Worm (Caenorhabditis elegans) whole organism, L1 larva: ENCODE data around the gene B0035.21.
A peak's percentile ranks its signal among the peaks of the same experiment; 100 is the strongest.

Experiments used
- C04F5.9 ChIP-seq: sonication (generic microtip); optimal IDR thresholded peaks from 2 replicates; lab custom pipeline; 2016; ENCODE audit warnings: missing genetic modification characterization, missing compliant biosample characterization
- C34B4.2 ChIP-seq: sonication (generic microtip); optimal IDR thresholded peaks from 2 replicates; lab custom pipeline; 2017; ENCODE audit warnings: mild to moderate bottlenecking, missing genetic modification characterization, missing compliant biosample characterization
- F16B12.6 ChIP-seq: fragments of 150-350 bp; optimal IDR thresholded peaks from 2 replicates; lab custom pipeline; 2014; ENCODE audit warnings: missing biosample characterization, missing genetic modification characterization
- aha-1 ChIP-seq: fragments of 150-350 bp; optimal IDR thresholded peaks from 2 replicates; lab custom pipeline; 2014; ENCODE audit warnings: missing biosample characterization, missing genetic modification characterization
- aly-2 ChIP-seq: fragments of 150-350 bp; optimal IDR thresholded peaks from 2 replicates; lab custom pipeline; 2014; ENCODE audit warnings: missing biosample characterization, missing genetic modification characterization
- blmp-1 ChIP-seq: fragments of 150-350 bp; optimal IDR thresholded peaks from 2 replicates; lab custom pipeline; 2014; ENCODE audit warnings: missing biosample characterization, missing genetic modification characterization
- ceh-82 ChIP-seq, 3 experiments: fragments of 150-350 bp in 1 of 3; sonication (generic microtip) in 2 of 3; optimal IDR thresholded peaks; 2 replicates each; lab custom pipeline; 2014 to 2017; ENCODE audit warnings: missing biosample characterization in 3 of 3, missing genetic modification characterization in 3 of 3
- ceh-88 ChIP-seq: fragments of 200-800 bp; sonication (Bioruptor generic); IDR thresholded peaks from 2 replicates; pipeline ENCODE4 v1.3.6; 2022; ENCODE audit warnings: missing genetic modification characterization, missing compliant biosample characterization
- dpl-1 ChIP-seq, 3 experiments: fragments of 150-350 bp in 2 of 3; sonication (generic microtip) in 1 of 3; optimal IDR thresholded peaks; 2 replicates each; lab custom pipeline; 2014 to 2017; ENCODE audit warnings: missing biosample characterization in 3 of 3, missing genetic modification characterization in 3 of 3, missing genetic modification reagents in 3 of 3
- dsc-1 ChIP-seq: sonication (generic microtip); optimal IDR thresholded peaks from 2 replicates; lab custom pipeline; 2016; ENCODE audit warnings: mild to moderate bottlenecking, missing genetic modification characterization, missing compliant biosample characterization
- efl-1 ChIP-seq, 4 experiments: fragments of 150-350 bp; optimal IDR thresholded peaks in 3 of 4; peaks in 1 of 4; 1 replicate in 1 of 4; 2 replicates in 3 of 4; lab custom pipeline; 2014; ENCODE audit warnings: missing biosample characterization in 2 of 4, missing genetic modification characterization in 2 of 4, missing genetic modification reagents in 2 of 4
- efl-3 ChIP-seq: fragments of 200-800 bp; sonication (Bioruptor generic); optimal IDR thresholded peaks from 2 replicates; lab custom pipeline; 2018; ENCODE audit warnings: mild to moderate bottlenecking, missing genetic modification characterization, missing compliant biosample characterization
- fkh-10 ChIP-seq: sonication (generic microtip); optimal IDR thresholded peaks from 2 replicates; lab custom pipeline; 2017; ENCODE audit warnings: missing biosample characterization, missing genetic modification reagents, missing genetic modification characterization
- fkh-8 ChIP-seq: sonication (generic microtip); optimal IDR thresholded peaks from 2 replicates; lab custom pipeline; 2016; ENCODE audit warnings: mild to moderate bottlenecking, missing genetic modification characterization, missing compliant biosample characterization
- fos-1 ChIP-seq: fragments of 150-350 bp; optimal IDR thresholded peaks from 2 replicates; lab custom pipeline; 2014; ENCODE audit warnings: missing biosample characterization, missing genetic modification characterization
- lin-13 ChIP-seq: fragments of 150-350 bp; optimal IDR thresholded peaks from 2 replicates; lab custom pipeline; 2014; ENCODE audit warnings: missing biosample characterization, missing genetic modification reagents, missing genetic modification characterization
- lin-14 ChIP-seq: fragments of 200-800 bp; sonication (Bioruptor generic); optimal IDR thresholded peaks from 2 replicates; lab custom pipeline; 2018; ENCODE audit warnings: mild to moderate bottlenecking, missing genetic modification characterization, moderate library complexity, missing compliant biosample characterization
- lin-39 ChIP-seq: fragments of 150-350 bp; optimal IDR thresholded peaks from 2 replicates; lab custom pipeline; 2014; ENCODE audit warnings: missing biosample characterization, missing genetic modification reagents, missing genetic modification characterization
- lsy-2 ChIP-seq, 2 experiments: fragments of 150-350 bp; optimal IDR thresholded peaks; 2 replicates each; lab custom pipeline; 2014; ENCODE audit warnings: missing biosample characterization in 2 of 2, missing genetic modification characterization in 2 of 2
- nhr-12 ChIP-seq: sonication (generic microtip); optimal IDR thresholded peaks from 2 replicates; lab custom pipeline; 2017; ENCODE audit warnings: missing biosample characterization, missing genetic modification characterization
- nhr-19 ChIP-seq: fragments of 200-800 bp; sonication (Bioruptor generic); conservative IDR thresholded peaks from 2 replicates; pipeline ENCODE4 v1.3.6; 2022; ENCODE audit warnings: missing genetic modification characterization, missing compliant biosample characterization
- nhr-20 ChIP-seq: sonication (generic microtip); optimal IDR thresholded peaks from 2 replicates; lab custom pipeline; 2016; ENCODE audit warnings: mild to moderate bottlenecking, missing genetic modification characterization, missing compliant biosample characterization
- nhr-237 ChIP-seq: fragments of 150-350 bp; optimal IDR thresholded peaks from 2 replicates; lab custom pipeline; 2014; ENCODE audit warnings: missing biosample characterization, missing genetic modification characterization
- nhr-47 ChIP-seq: sonication (generic microtip); optimal IDR thresholded peaks from 2 replicates; lab custom pipeline; 2016; ENCODE audit warnings: mild to moderate bottlenecking, missing genetic modification characterization, moderate library complexity, missing compliant biosample characterization
- nhr-71 ChIP-seq: sonication (generic microtip); optimal IDR thresholded peaks from 2 replicates; lab custom pipeline; 2016; ENCODE audit warnings: mild to moderate bottlenecking, missing genetic modification characterization, moderate library complexity, missing compliant biosample characterization
- nhr-84 ChIP-seq: sonication (generic microtip); optimal IDR thresholded peaks from 2 replicates; lab custom pipeline; 2017; ENCODE audit warnings: missing biosample characterization, missing genetic modification characterization
- nhr-85 ChIP-seq: sonication (generic microtip); peaks from one replicate; lab custom pipeline; 2016; ENCODE audit warnings: missing genetic modification characterization, inconsistent platforms, missing compliant biosample characterization
- pqm-1 ChIP-seq: sonication (generic microtip); optimal IDR thresholded peaks from 3 replicates; lab custom pipeline; 2017; ENCODE audit warnings: missing biosample characterization, missing genetic modification characterization
- rnt-1 ChIP-seq: sonication (generic microtip); optimal IDR thresholded peaks from 2 replicates; lab custom pipeline; 2016; ENCODE audit warnings: mild to moderate bottlenecking, missing genetic modification characterization, moderate library complexity, missing compliant biosample characterization
- skn-1 ChIP-seq: fragments of 150-350 bp; optimal IDR thresholded peaks from 2 replicates; lab custom pipeline; 2014; ENCODE audit warnings: missing biosample characterization, missing genetic modification characterization
- sptf-1 ChIP-seq: fragments of 150-350 bp; optimal IDR thresholded peaks from 2 replicates; lab custom pipeline; 2014; ENCODE audit warnings: missing biosample characterization, missing genetic modification characterization
- unc-130 ChIP-seq: fragments of 150-350 bp; optimal IDR thresholded peaks from 2 replicates; lab custom pipeline; 2017; ENCODE audit warnings: missing biosample characterization, missing genetic modification characterization, inconsistent platforms
- unc-86 ChIP-seq: sonication (generic microtip); optimal IDR thresholded peaks from 2 replicates; lab custom pipeline; 2016; ENCODE audit warnings: missing genetic modification characterization, missing compliant biosample characterization
- unc-98 ChIP-seq: fragments of 200-800 bp; sonication (Bioruptor generic); IDR thresholded peaks from 2 replicates; pipeline ENCODE4 v1.3.6; 2022; ENCODE audit warnings: missing genetic modification characterization, missing compliant biosample characterization
- zag-1 ChIP-seq: fragments of 150-350 bp; optimal IDR thresholded peaks from 2 replicates; lab custom pipeline; 2014; ENCODE audit warnings: missing biosample characterization, missing genetic modification characterization
- zip-4 ChIP-seq: fragments of 200-800 bp; sonication (Bioruptor generic); optimal IDR thresholded peaks from 2 replicates; lab custom pipeline; 2018; ENCODE audit warnings: mild to moderate bottlenecking, missing genetic modification characterization, moderate library complexity, missing compliant biosample characterization
- ztf-11 ChIP-seq, 2 experiments: sonication (generic microtip); optimal IDR thresholded peaks; 2 replicates each; lab custom pipeline; 2016 to 2017; ENCODE audit warnings: missing genetic modification characterization in 2 of 2, missing biosample characterization in 1 of 2, missing compliant biosample characterization in 1 of 2

B0035.21 gene

ce11 chrIV:11315688-11316087, 11.4 kb upstream of the B0035.21 start:
- TF ChIP-seq lin-39 (no peak), ztf-11 (tag; optimal IDR thresholded peaks at IDR 0.05; lab: Kevin White, UChicago) (peak in 1 of 2 experiments; percentile 26), zag-1 (tag; lab: Kevin White, UChicago) (no peak), lin-14 (no peak), efl-1 (optimal IDR thresholded peaks at IDR 0.05; lab: Kevin White, UChicago) (no peak), efl-1 (GFP tag; optimal IDR thresholded peaks at IDR 0.05 in 1 of 2; lab: Kevin White, UChicago) (peak in 1 of 2 experiments; percentile 90), sptf-1 (no peak), nhr-85 (tag; lab: Kevin White, UChicago) (peak; percentile 80), nhr-47 (tag; lab: Kevin White, UChicago) (no peak), unc-86 (tag; lab: Kevin White, UChicago) (no peak), dpl-1 (GFP tag; optimal IDR thresholded peaks at IDR 0.05; lab: Kevin White, UChicago) (no peak), fkh-8 (tag; lab: Kevin White, UChicago) (no peak), unc-98 (GFP tag; lab: Robert Waterston, UW) (no peak), zip-4 (no peak), fkh-10 (GFP tag; lab: Kevin White, UChicago) (no peak)

- TF ChIP-seq nhr-237 (tag; lab: Kevin White, UChicago) (no peak), blmp-1 (tag; lab: Kevin White, UChicago) (no peak), ceh-82 (tag; optimal IDR thresholded peaks at IDR 0.05; lab: Kevin White, UChicago) (no peak), lin-13 (GFP tag; lab: Kevin White, UChicago) (no peak), lsy-2 (tag; optimal IDR thresholded peaks at IDR 0.05; lab: Kevin White, UChicago) (no peak), rnt-1 (tag; lab: Kevin White, UChicago) (no peak), nhr-19 (GFP tag; lab: Robert Waterston, UW) (no peak), efl-1 (optimal IDR thresholded peaks at IDR 0.05; lab: Kevin White, UChicago) (no peak), efl-1 (GFP tag; optimal IDR thresholded peaks at IDR 0.05 in 1 of 2; lab: Kevin White, UChicago) (no peak), C04F5.9 (no peak), fos-1 (tag; lab: Kevin White, UChicago) (no peak), F16B12.6 (tag; lab: Kevin White, UChicago) (no peak), dsc-1 (tag; lab: Kevin White, UChicago) (no peak), C34B4.2 (no peak), nhr-71 (no peak), pqm-1 (tag; lab: Kevin White, UChicago) (no peak), skn-1 (tag; lab: Kevin White, UChicago) (peak; percentile 78), ceh-88 (GFP tag; lab: Robert Waterston, UW) (no peak), nhr-85 (tag; lab: Kevin White, UChicago) (peak; percentile 31), lin-14 (peak; percentile 51), nhr-12 (tag; lab: Kevin White, UChicago) (no peak), nhr-20 (tag; lab: Kevin White, UChicago) (no peak), unc-86 (tag; lab: Kevin White, UChicago) (no peak)
- TF ChIP-seq, all 84 proteins: peak for 3
These were observed 11.0 kb upstream of the B0035.21 start for ce11 chrIV:11316106-11316505.

DNA sequence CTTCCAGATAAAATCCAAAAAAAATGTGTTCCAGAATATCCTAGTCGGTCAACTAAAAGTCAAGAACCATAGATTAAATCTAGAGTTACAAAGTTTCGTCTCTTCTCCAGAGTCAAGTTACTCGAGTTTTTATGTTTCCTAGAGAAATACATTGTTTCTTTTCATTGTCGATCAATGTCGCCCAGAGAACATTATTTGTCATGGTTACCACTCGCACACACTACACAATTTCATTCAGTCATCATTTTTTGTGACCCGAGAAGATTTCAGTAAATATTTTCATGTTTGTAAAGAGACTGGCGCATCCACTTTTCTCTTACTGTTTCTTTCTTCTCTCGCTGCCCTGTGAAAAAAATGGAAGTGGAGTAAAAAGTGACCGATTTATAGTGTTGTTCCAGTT, 10.4 kb upstream of the B0035.21 start:
- TF ChIP-seq aly-2 (tag; lab: Kevin White, UChicago) (no peak), rnt-1 (tag; lab: Kevin White, UChicago) (no peak), nhr-47 (tag; lab: Kevin White, UChicago) (no peak), unc-130 (tag; lab: Kevin White, UChicago) (no peak), efl-3 (GFP tag; lab: Kevin White, UChicago) (no peak), nhr-85 (tag; lab: Kevin White, UChicago) (peak; percentile 53), ceh-88 (GFP tag; lab: Robert Waterston, UW) (no peak), C34B4.2 (no peak), skn-1 (tag; lab: Kevin White, UChicago) (peak; percentile 31), aha-1 (tag; lab: Kevin White, UChicago) (no peak), lin-39 (no peak), nhr-84 (no peak)
- TF ChIP-seq, all 84 proteins: peak for 2
